Fruit fly (Drosophila melanogaster) whole organism, wandering third instar larva: ENCODE results near the gene RhoGAP68F.

Experiments
- Hr78 ChIP-seq: fragments of >200 bp; optimal IDR thresholded peaks from 2 replicates; lab custom pipeline; 2017; ENCODE audit warnings: missing biosample characterization, missing genetic modification characterization
- Myc ChIP-seq: fragments of >200 bp; optimal IDR thresholded peaks from 2 replicates; lab custom pipeline; 2017
- OdsH ChIP-seq: fragments of 200-800 bp; sonication (Bioruptor generic); optimal IDR thresholded peaks from 2 replicates; lab custom pipeline; 2016; ENCODE audit warnings: missing biosample characterization, mild to moderate bottlenecking, missing genetic modification characterization
- br ChIP-seq: fragments of 200-800 bp; sonication (Bioruptor generic); optimal IDR thresholded peaks from 2 replicates; lab custom pipeline; 2016; ENCODE audit warnings: missing biosample characterization, missing genetic modification characterization
- fru ChIP-seq: fragments of 200-800 bp; sonication (Bioruptor generic); optimal IDR thresholded peaks from 3 replicates; lab custom pipeline; 2016; ENCODE audit warnings: missing biosample characterization, mild to moderate bottlenecking, missing genetic modification characterization
- lola ChIP-seq: fragments of >200 bp; optimal IDR thresholded peaks from 2 replicates; lab custom pipeline; 2017; ENCODE audit warnings: missing biosample characterization, missing genetic modification characterization
- pan ChIP-seq: fragments of >200 bp; optimal IDR thresholded peaks from 2 replicates; lab custom pipeline; 2017
- psq ChIP-seq: fragments of 200-800 bp; sonication (Bioruptor generic); optimal IDR thresholded peaks from 3 replicates; lab custom pipeline; 2017; ENCODE audit warnings: missing biosample characterization, mild to moderate bottlenecking, missing genetic modification characterization, moderate library complexity
- usp ChIP-seq: fragments of >200 bp; optimal IDR thresholded peaks from 2 replicates; lab custom pipeline; 2017; ENCODE audit warnings: missing biosample characterization, missing genetic modification characterization

DNA sequence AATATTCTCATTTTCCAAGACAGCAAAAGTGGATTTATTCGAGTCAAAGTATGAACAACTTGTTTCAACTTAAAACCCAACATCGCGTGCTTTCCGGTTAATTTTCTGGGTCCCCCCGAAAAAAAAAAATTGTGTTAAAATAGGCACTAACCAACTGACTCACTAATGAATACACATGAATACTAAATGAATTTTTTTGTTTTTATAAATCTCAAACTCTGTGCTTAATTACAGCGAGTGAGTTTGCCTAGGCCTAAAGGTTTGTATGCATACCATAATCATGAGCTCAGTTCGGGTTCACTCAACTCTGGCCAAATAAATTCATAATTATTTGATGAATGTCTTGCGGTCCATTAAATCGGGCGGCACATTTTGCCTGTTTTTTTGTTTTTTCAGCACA is 31.3 kb upstream of the RhoGAP68F start:
- no peak for TF ChIP-seq usp
- TF ChIP-seq psq (GFP tag; lab: Kevin White, UChicago) = no peak
- TF ChIP-seq lola (GFP tag; lab: Kevin White, UChicago) = no peak
- no peak for TF ChIP-seq OdsH (GFP tag; lab: Kevin White, UChicago)
- TF ChIP-seq Hr78 = no peak
- no peak for TF ChIP-seq fru (GFP tag; lab: Kevin White, UChicago)
- no peak for TF ChIP-seq Myc (lab: Kevin White, UChicago)
- TF ChIP-seq br (GFP tag; lab: Kevin White, UChicago) = no peak
- TF ChIP-seq pan (lab: Kevin White, UChicago) = no peak
